Worm (Caenorhabditis elegans) whole organism, L2 larva: ENCODE measurements around the gene dhhc-14.
"Not testable (repeated sequence)": the region's sequence is repeated elsewhere in the genome, so short reads cannot be mapped to it uniquely, and the experiment has no call there.

Experiments used
- C34F6.9 ChIP-seq: fragments of 150-350 bp; optimal IDR thresholded peaks from 2 replicates; lab custom pipeline; 2014; ENCODE audit warnings: missing biosample characterization, missing genetic modification characterization
- F13H6.1 ChIP-seq: sonication (generic microtip); optimal IDR thresholded peaks from 2 replicates; lab custom pipeline; 2016; ENCODE audit warnings: missing genetic modification characterization, missing compliant biosample characterization
- R02D3.7 ChIP-seq: fragments of 150-350 bp; optimal IDR thresholded peaks from 2 replicates; lab custom pipeline; 2014; ENCODE audit warnings: missing biosample characterization, missing genetic modification characterization
- Y55F3AM.14 ChIP-seq: fragments of 200-800 bp; sonication (Bioruptor generic); optimal IDR thresholded peaks from 2 replicates; lab custom pipeline; 2018; ENCODE audit warnings: mild to moderate bottlenecking, missing genetic modification characterization, missing compliant biosample characterization
- ZK546.5 ChIP-seq: sonication (generic microtip); optimal IDR thresholded peaks from 2 replicates; lab custom pipeline; 2017; ENCODE audit warnings: missing biosample characterization, missing genetic modification characterization
- alr-1 ChIP-seq: fragments of 150-350 bp; optimal IDR thresholded peaks from 2 replicates; lab custom pipeline; 2014; ENCODE audit warnings: missing biosample characterization, missing genetic modification characterization
- aly-2 ChIP-seq: fragments of 150-350 bp; optimal IDR thresholded peaks from 2 replicates; lab custom pipeline; 2014; ENCODE audit warnings: missing biosample characterization, missing genetic modification characterization
- ama-1 ChIP-seq: fragments of 150-350 bp; optimal IDR thresholded peaks from 2 replicates; lab custom pipeline; 2018; ENCODE audit warnings: inconsistent platforms
- blmp-1 ChIP-seq: sonication (generic microtip); optimal IDR thresholded peaks from 2 replicates; lab custom pipeline; 2017; ENCODE audit warnings: missing genetic modification characterization, mild to moderate bottlenecking, missing compliant biosample characterization, antibody characterized with exemption, moderate library complexity; ENCODE audit not compliant: insufficient read depth
- ceh-82 ChIP-seq: fragments of 150-350 bp; optimal IDR thresholded peaks from 2 replicates; lab custom pipeline; 2014; ENCODE audit warnings: missing biosample characterization, missing genetic modification characterization
- crh-2 ChIP-seq: sonication (generic microtip); optimal IDR thresholded peaks from 2 replicates; lab custom pipeline; 2017; ENCODE audit warnings: missing biosample characterization, missing genetic modification characterization
- dmd-4 ChIP-seq: sonication (generic microtip); optimal IDR thresholded peaks from 2 replicates; lab custom pipeline; 2017; ENCODE audit warnings: missing biosample characterization, missing genetic modification characterization
- egl-27 ChIP-seq: sonication (generic microtip); optimal IDR thresholded peaks from 3 replicates; lab custom pipeline; 2017; ENCODE audit warnings: missing biosample characterization, missing genetic modification reagents, missing genetic modification characterization
- elt-1 ChIP-seq: fragments of 150-350 bp; optimal IDR thresholded peaks from 2 replicates; lab custom pipeline; 2014; ENCODE audit warnings: missing biosample characterization, missing genetic modification characterization
- fos-1 ChIP-seq: fragments of 150-350 bp; optimal IDR thresholded peaks from 2 replicates; lab custom pipeline; 2014; ENCODE audit warnings: missing biosample characterization, missing genetic modification characterization
- gmeb-1 ChIP-seq: fragments of 150-350 bp; optimal IDR thresholded peaks from 2 replicates; lab custom pipeline; 2014; ENCODE audit warnings: missing biosample characterization, missing genetic modification characterization
- lin-11 ChIP-seq: fragments of 150-350 bp; sonication (generic microtip); optimal IDR thresholded peaks from 2 replicates; lab custom pipeline; 2014; ENCODE audit warnings: missing biosample characterization, missing genetic modification characterization, inconsistent platforms, mixed read lengths
- lin-13 ChIP-seq: fragments of 150-350 bp; optimal IDR thresholded peaks from 2 replicates; lab custom pipeline; 2014; ENCODE audit warnings: missing biosample characterization, missing genetic modification reagents, missing genetic modification characterization
- lsy-2 ChIP-seq, 2 experiments: fragments of 150-350 bp in 1 of 2; sonication (generic microtip) in 1 of 2; optimal IDR thresholded peaks; 2 replicates each; lab custom pipeline; 2014 to 2017; ENCODE audit warnings: missing biosample characterization in 2 of 2, missing genetic modification characterization in 2 of 2
- mab-5 ChIP-seq: fragments of 150-350 bp; optimal IDR thresholded peaks from 2 replicates; lab custom pipeline; 2014; ENCODE audit warnings: missing biosample characterization, missing genetic modification characterization
- mbf-1 ChIP-seq: sonication (generic microtip); optimal IDR thresholded peaks from 2 replicates; lab custom pipeline; 2017; ENCODE audit warnings: missing biosample characterization, missing genetic modification characterization
- mdl-1 ChIP-seq, 2 experiments: fragments of 150-350 bp in 1 of 2; sonication (generic microtip) in 1 of 2; optimal IDR thresholded peaks; 2 replicates each; lab custom pipeline; 2017; ENCODE audit warnings: missing biosample characterization in 2 of 2, missing genetic modification characterization in 2 of 2
- nhr-10 ChIP-seq: sonication (generic microtip); optimal IDR thresholded peaks from 2 replicates; lab custom pipeline; 2017; ENCODE audit warnings: missing biosample characterization, missing genetic modification characterization
- nhr-11 ChIP-seq: fragments of 150-350 bp; optimal IDR thresholded peaks from 2 replicates; lab custom pipeline; 2014; ENCODE audit warnings: missing biosample characterization, missing genetic modification characterization
- nhr-12 ChIP-seq: fragments of 150-350 bp; optimal IDR thresholded peaks from 2 replicates; lab custom pipeline; 2014; ENCODE audit warnings: missing biosample characterization, missing genetic modification characterization
- nhr-129 ChIP-seq: fragments of 150-350 bp; optimal IDR thresholded peaks from 2 replicates; lab custom pipeline; 2014; ENCODE audit warnings: missing biosample characterization, missing genetic modification characterization
- nhr-21 ChIP-seq: fragments of 150-350 bp; optimal IDR thresholded peaks from 2 replicates; lab custom pipeline; 2014; ENCODE audit warnings: missing biosample characterization, missing genetic modification characterization
- nhr-23 ChIP-seq: fragments of 150-350 bp; optimal IDR thresholded peaks from 2 replicates; lab custom pipeline; 2014; ENCODE audit warnings: missing biosample characterization, missing genetic modification reagents, missing genetic modification characterization
- nhr-237 ChIP-seq: fragments of 150-350 bp; optimal IDR thresholded peaks from 2 replicates; lab custom pipeline; 2014; ENCODE audit warnings: missing biosample characterization, missing genetic modification characterization
- nhr-25 ChIP-seq: fragments of 150-350 bp; sonication (generic microtip); optimal IDR thresholded peaks from 3 replicates; lab custom pipeline; 2014; ENCODE audit warnings: missing biosample characterization, missing genetic modification characterization
- nhr-6 ChIP-seq: fragments of 150-350 bp; optimal IDR thresholded peaks from 2 replicates; lab custom pipeline; 2014; ENCODE audit warnings: missing biosample characterization, missing genetic modification characterization
- nhr-77 ChIP-seq: fragments of 150-350 bp; optimal IDR thresholded peaks from 2 replicates; lab custom pipeline; 2014; ENCODE audit warnings: missing biosample characterization, missing genetic modification characterization
- peb-1 ChIP-seq: fragments of 150-350 bp; optimal IDR thresholded peaks from 2 replicates; lab custom pipeline; 2014; ENCODE audit warnings: missing biosample characterization, missing genetic modification characterization
- skn-1 ChIP-seq: sonication (generic microtip); optimal IDR thresholded peaks from 2 replicates; lab custom pipeline; 2017; ENCODE audit warnings: missing biosample characterization, missing genetic modification characterization
- sma-3 ChIP-seq: sonication (generic microtip); optimal IDR thresholded peaks from 2 replicates; lab custom pipeline; 2016; ENCODE audit warnings: missing genetic modification reagents, missing genetic modification characterization, missing compliant biosample characterization
- sma-9 ChIP-seq, 2 experiments: fragments of 150-350 bp in 1 of 2; sonication (generic microtip) in 1 of 2; optimal IDR thresholded peaks; 2 replicates each; lab custom pipeline; 2014 to 2016; ENCODE audit warnings: missing genetic modification characterization in 2 of 2, mild to moderate bottlenecking in 1 of 2, missing biosample characterization in 1 of 2, missing compliant biosample characterization in 1 of 2, missing genetic modification reagents in 1 of 2, moderate library complexity in 1 of 2
- snpc-4 ChIP-seq: fragments of 150-350 bp; optimal IDR thresholded peaks from 2 replicates; lab custom pipeline; 2014; ENCODE audit warnings: missing biosample characterization, missing genetic modification characterization
- unc-55 ChIP-seq: fragments of 150-350 bp; sonication (generic microtip); optimal IDR thresholded peaks from 3 replicates; lab custom pipeline; 2014; ENCODE audit warnings: missing biosample characterization, missing genetic modification reagents, missing genetic modification characterization
- unc-62 ChIP-seq: fragments of 150-350 bp; optimal IDR thresholded peaks from 2 replicates; lab custom pipeline; 2014; ENCODE audit warnings: missing biosample characterization, missing genetic modification reagents, missing genetic modification characterization
- ztf-1 ChIP-seq: fragments of 200-800 bp; sonication (Bioruptor generic); conservative IDR thresholded peaks from 2 replicates; pipeline ENCODE4 v1.3.6; 2022; ENCODE audit warnings: missing genetic modification characterization, missing compliant biosample characterization
- ztf-11 ChIP-seq: sonication (generic microtip); optimal IDR thresholded peaks from 2 replicates; lab custom pipeline; 2017; ENCODE audit warnings: missing biosample characterization, missing genetic modification characterization
- ztf-4 ChIP-seq: fragments of 150-350 bp; optimal IDR thresholded peaks from 2 replicates; lab custom pipeline; 2014; ENCODE audit warnings: missing biosample characterization, missing genetic modification characterization

dhhc-14 gene

DNA sequence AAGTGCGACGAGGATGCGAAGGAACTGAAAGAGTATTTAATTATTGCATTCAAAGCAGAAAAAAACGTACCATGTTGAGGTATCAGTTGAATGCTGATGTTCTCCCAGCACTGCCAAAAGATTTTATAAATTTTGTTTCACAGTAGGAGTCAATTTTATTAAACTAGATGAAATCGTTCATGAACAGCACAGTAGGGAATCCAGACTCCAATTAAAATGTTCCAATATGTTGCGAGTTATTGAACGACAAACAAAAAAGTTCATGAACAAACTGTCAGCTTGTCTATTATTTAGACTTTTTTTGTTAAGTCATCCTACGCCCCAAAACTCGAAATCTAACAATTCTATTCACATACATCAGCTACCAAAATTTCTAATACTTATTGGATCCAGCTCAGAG, 17.1 kb upstream of the dhhc-14 start, which contains the start of gene nspc-1:
nspc-1 (minus strand) TSS at position 101 of the 400 bp plus-strand sequence.
- not testable (repeated sequence) for TF ChIP-seq nhr-129; mab-5 (tag; lab: Kevin White, UChicago); sma-9 (GFP tag; optimal IDR thresholded peaks at IDR 0.05; lab: Kevin White, UChicago); sma-9 (tag; optimal IDR thresholded peaks at IDR 0.05; lab: Kevin White, UChicago)

DNA sequence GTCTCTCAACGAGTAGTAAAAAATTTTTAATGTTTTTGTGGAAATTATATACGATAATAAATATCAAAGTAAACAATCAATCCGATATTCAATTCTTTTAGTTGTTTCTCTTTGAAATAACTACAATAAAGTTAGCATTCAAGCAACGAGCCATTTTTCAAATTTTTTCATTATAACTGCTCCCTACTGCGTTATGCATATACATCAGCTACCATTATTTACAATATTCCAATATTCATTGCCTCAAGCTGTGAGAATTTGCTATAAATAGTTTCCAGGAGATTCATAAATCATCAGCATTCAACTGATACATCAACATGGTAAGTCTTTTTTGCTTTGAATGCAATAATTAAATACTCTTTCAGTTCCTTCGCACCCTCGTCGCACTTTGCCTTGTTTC, 15.3 kb upstream of the dhhc-14 start, which contains the start of gene nspc-3:
nspc-3 (plus strand) TSS at position 301 of the 400 bp plus-strand sequence.
- TF ChIP-seq ZK546.5 (tag; lab: Kevin White, UChicago) (no peak), mbf-1 (tag; lab: Kevin White, UChicago) (no peak), nhr-12 (tag; lab: Kevin White, UChicago) (no peak)
- TF ChIP-seq, all 48 proteins: peak for 0

DNA sequence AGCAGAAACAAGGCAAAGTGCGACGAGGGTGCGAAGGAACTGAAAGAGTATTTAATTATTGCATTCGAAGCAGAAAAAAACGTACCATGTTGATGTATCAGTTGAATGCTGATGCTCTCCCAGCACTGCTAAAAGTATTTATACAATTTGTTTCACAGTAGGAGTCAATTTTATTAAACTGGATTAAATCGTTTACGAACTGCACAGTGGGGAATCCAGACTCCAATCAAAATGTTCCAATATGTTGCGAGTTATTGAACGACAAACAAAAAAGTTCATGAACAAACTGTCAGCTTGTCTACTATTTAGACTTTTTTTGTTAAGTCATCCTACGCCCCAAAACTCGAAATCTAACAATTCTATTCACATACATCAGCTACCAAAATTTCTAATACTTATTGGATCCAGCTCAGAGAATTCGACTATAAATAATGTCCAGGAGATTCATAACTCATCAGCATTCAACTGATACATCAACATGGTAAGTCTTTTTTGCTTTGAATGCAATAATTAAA, 13.8 kb upstream of the dhhc-14 start, which contains the start of the genes nspc-4 and nspc-5:
nspc-4 (minus strand) TSS at position 101 of the 515 bp plus-strand sequence.
nspc-5 (plus strand) TSS at position 465 of the 515 bp plus-strand sequence.
- TF ChIP-seq fos-1; ama-1 (lab: Kevin White, UChicago); R02D3.7 (tag; lab: Kevin White, UChicago): not testable (repeated sequence)

DNA sequence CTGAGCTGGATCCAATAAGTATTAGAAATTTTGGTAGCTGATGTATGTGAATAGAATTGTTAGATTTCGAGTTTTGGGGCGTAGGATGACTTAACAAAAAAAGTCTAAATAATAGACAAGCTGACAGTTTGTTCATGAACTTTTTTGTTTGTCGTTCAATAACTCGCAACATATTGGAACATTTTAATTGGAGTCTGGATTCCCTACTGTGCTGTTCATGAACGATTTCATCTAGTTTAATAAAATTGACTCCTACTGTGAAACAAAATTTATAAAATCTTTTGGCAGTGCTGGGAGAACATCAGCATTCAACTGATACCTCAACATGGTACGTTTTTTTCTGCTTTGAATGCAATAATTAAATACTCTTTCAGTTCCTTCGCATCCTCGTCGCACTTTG, 10.5 kb upstream of the dhhc-14 start, which contains the start of gene nspc-7:
nspc-7 (plus strand) TSS at position 301 of the 400 bp plus-strand sequence.
- not testable (repeated sequence) for TF ChIP-seq ZK546.5, nhr-77, nhr-11 (tag; lab: Kevin White, UChicago)
- TF ChIP-seq, all 48 proteins: peak for 0; not testable (repeated sequence) for 48

DNA sequence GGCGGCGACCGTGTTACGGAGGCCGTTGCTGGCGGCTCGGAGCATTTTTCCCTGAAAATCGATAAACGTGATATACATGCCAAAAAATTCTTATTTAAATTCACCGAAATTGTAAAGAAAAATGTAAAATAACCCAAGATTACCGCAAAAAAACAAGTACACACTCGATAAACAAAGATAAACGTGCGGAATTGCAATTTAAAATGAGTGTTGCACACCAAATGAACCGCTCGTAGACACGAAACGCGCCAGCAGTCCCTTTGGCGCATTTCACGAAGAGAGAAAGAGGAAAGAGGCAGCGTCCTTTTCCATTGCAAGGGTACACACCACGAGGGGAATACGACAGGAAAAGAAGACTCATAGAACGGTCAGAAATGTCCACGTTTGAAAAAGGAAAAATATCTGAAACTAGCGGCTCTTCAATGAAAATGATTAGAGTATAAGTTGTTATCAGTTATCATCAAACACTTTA, 6.1 kb upstream of the dhhc-14 start, which contains the start of gene sdha-1:
sdha-1 (minus strand) TSS at position 51 of the 472 bp plus-strand sequence.
- TF ChIP-seq crh-2, result peak; percentile 95
- no peak for TF ChIP-seq R02D3.7 (tag; lab: Kevin White, UChicago)
- no peak for TF ChIP-seq mbf-1 (tag; lab: Kevin White, UChicago)
- TF ChIP-seq snpc-4 (tag; lab: Kevin White, UChicago), result peak; percentile 82
- no peak for TF ChIP-seq aly-2 (tag; lab: Kevin White, UChicago)
- no peak for TF ChIP-seq alr-1 (tag; lab: Kevin White, UChicago)
- TF ChIP-seq ZK546.5 (tag; lab: Kevin White, UChicago), result no peak
- peak; percentile 88 for TF ChIP-seq sma-3 (GFP tag; lab: Kevin White, UChicago)
- no peak for TF ChIP-seq peb-1 (tag; lab: Kevin White, UChicago)
- no peak for TF ChIP-seq nhr-11 (tag; lab: Kevin White, UChicago)
- TF ChIP-seq nhr-129, result peak; percentile 98
- TF ChIP-seq ztf-11 (tag; lab: Kevin White, UChicago), result no peak
- no peak for TF ChIP-seq dmd-4
- peak; percentile 73 for TF ChIP-seq nhr-21
- TF ChIP-seq lin-11, result peak; percentile 62
- peak; percentile 67 for TF ChIP-seq ztf-4 (tag; lab: Kevin White, UChicago)
- no peak for TF ChIP-seq nhr-12 (tag; lab: Kevin White, UChicago)
- TF ChIP-seq Y55F3AM.14 (GFP tag; lab: Kevin White, UChicago), result peak; percentile 12
- TF ChIP-seq nhr-25 (tag; lab: Kevin White, UChicago), result peak; percentile 84
- peak; percentile 91 for TF ChIP-seq F13H6.1
- peak; percentile 16 for TF ChIP-seq nhr-10 (tag; lab: Kevin White, UChicago)
- no peak for TF ChIP-seq unc-62 (GFP tag; lab: Kevin White, UChicago)
- TF ChIP-seq skn-1, result no peak
- peak; percentile 81 for TF ChIP-seq egl-27
- TF ChIP-seq lsy-2 (tag; optimal IDR thresholded peaks at IDR 0.05; lab: Kevin White, UChicago), result peak; percentile 44 to 88
- TF ChIP-seq nhr-77 (tag; lab: Kevin White, UChicago), result no peak
- TF ChIP-seq unc-55 (GFP tag; lab: Kevin White, UChicago), result peak; percentile 86
- peak; percentile 94 for TF ChIP-seq C34F6.9 (tag; lab: Kevin White, UChicago)
- TF ChIP-seq fos-1, result peak; percentile 90
- TF ChIP-seq nhr-237 (tag; lab: Kevin White, UChicago), result no peak
- TF ChIP-seq ama-1 (lab: Kevin White, UChicago), result no peak
- no peak for TF ChIP-seq nhr-23 (tag; lab: Kevin White, UChicago)
- TF ChIP-seq blmp-1 (tag; lab: Kevin White, UChicago), result no peak
- peak; percentile 37 to 78 for TF ChIP-seq mdl-1 (tag; optimal IDR thresholded peaks at IDR 0.05; lab: Kevin White, UChicago)
- peak; percentile 4 for TF ChIP-seq elt-1 (tag; lab: Kevin White, UChicago)
- TF ChIP-seq lin-13, result peak; percentile 83
- peak; percentile 90 for TF ChIP-seq nhr-6 (tag; lab: Kevin White, UChicago)
- TF ChIP-seq mab-5 (tag; lab: Kevin White, UChicago), result peak; percentile 37
- TF ChIP-seq gmeb-1 (tag; lab: Kevin White, UChicago), result peak; percentile 82
- TF ChIP-seq ceh-82 (tag; lab: Kevin White, UChicago), result no peak
- no peak for TF ChIP-seq ztf-1 (GFP tag; lab: Robert Waterston, UW)
